Worm (Caenorhabditis elegans) whole organism, young adult: Measurements from ENCODE around the gene ZK1320.9.

Experiments
- B0019.2 ChIP-seq: fragments of 200-800 bp; sonication (Bioruptor generic); conservative IDR thresholded peaks from 2 replicates; pipeline ENCODE4 v1.3.6; 2022; ENCODE audit warnings: missing genetic modification reagents, missing genetic modification characterization, missing compliant biosample characterization
- C17E4.6 ChIP-seq: fragments of 200-800 bp; sonication (Bioruptor generic); IDR thresholded peaks from 2 replicates; pipeline ENCODE4 v1.3.6; 2022; ENCODE audit warnings: missing genetic modification reagents, missing genetic modification characterization, missing compliant biosample characterization
- F22D6.2 ChIP-seq: sonication (generic microtip); optimal IDR thresholded peaks from 2 replicates; lab custom pipeline; 2016; ENCODE audit warnings: mild to moderate bottlenecking, missing genetic modification characterization, missing compliant biosample characterization
- F37B4.10 ChIP-seq: fragments of 200-800 bp; sonication (Bioruptor generic); IDR thresholded peaks from 2 replicates; pipeline ENCODE4 v1.3.6; 2022; ENCODE audit warnings: missing genetic modification characterization, missing compliant biosample characterization
- F49E8.2 ChIP-seq: sonication (generic microtip); optimal IDR thresholded peaks from 3 replicates; lab custom pipeline; 2017; ENCODE audit warnings: missing genetic modification characterization, mild to moderate bottlenecking, missing compliant biosample characterization, antibody characterized with exemption, moderate library complexity; ENCODE audit not compliant: insufficient read depth
- Y67H2A.10 ChIP-seq: fragments of 200-800 bp; sonication (Bioruptor generic); conservative IDR thresholded peaks from 2 replicates; pipeline ENCODE4 v1.3.6; 2022; ENCODE audit warnings: missing genetic modification reagents, missing genetic modification characterization, missing compliant biosample characterization
- ama-1 ChIP-seq, 3 experiments: fragments of 150-350 bp in 1 of 3; sonication (generic microtip) in 2 of 3; optimal IDR thresholded peaks; 2 replicates each; lab custom pipeline; 2014 to 2018; ENCODE audit warnings: missing biosample characterization in 2 of 3, missing genetic modification characterization in 2 of 3, missing genetic modification reagents in 2 of 3
- aptf-2 ChIP-seq: fragments of 200-800 bp; sonication (Bioruptor generic); conservative IDR thresholded peaks from 2 replicates; pipeline ENCODE4 v1.3.6; 2022; ENCODE audit warnings: missing genetic modification reagents, missing genetic modification characterization, missing compliant biosample characterization
- aptf-3 ChIP-seq: fragments of 200-800 bp; sonication (Bioruptor generic); IDR thresholded peaks from 2 replicates; pipeline ENCODE4 v1.3.6; 2022; ENCODE audit warnings: missing genetic modification characterization, missing compliant biosample characterization
- atf-7 ChIP-seq: sonication (generic microtip); optimal IDR thresholded peaks from 2 replicates; lab custom pipeline; 2017; ENCODE audit warnings: mild to moderate bottlenecking, missing genetic modification characterization, missing compliant biosample characterization
- attf-3 ChIP-seq: fragments of 200-800 bp; sonication (Bioruptor generic); conservative IDR thresholded peaks from 2 replicates; pipeline ENCODE4 v1.3.6; 2022; ENCODE audit warnings: missing genetic modification reagents, missing genetic modification characterization, missing compliant biosample characterization
- bed-1 ChIP-seq: fragments of 200-800 bp; sonication (Bioruptor generic); IDR thresholded peaks from 2 replicates; pipeline ENCODE4 v1.3.6; 2022; ENCODE audit warnings: missing genetic modification reagents, missing genetic modification characterization, missing compliant biosample characterization
- ceh-100 ChIP-seq: fragments of 200-800 bp; sonication (Bioruptor generic); IDR thresholded peaks from 2 replicates; pipeline ENCODE4 v1.3.6; 2022; ENCODE audit warnings: missing genetic modification reagents, missing genetic modification characterization, missing compliant biosample characterization
- ceh-58 ChIP-seq: fragments of 200-800 bp; sonication (Bioruptor generic); IDR thresholded peaks from 2 replicates; pipeline ENCODE4 v1.3.6; 2022; ENCODE audit warnings: missing genetic modification characterization, missing compliant biosample characterization
- ceh-79 ChIP-seq: sonication (generic microtip); optimal IDR thresholded peaks from 2 replicates; lab custom pipeline; 2017; ENCODE audit warnings: mild to moderate bottlenecking, missing genetic modification characterization, missing compliant biosample characterization
- die-1 ChIP-seq: sonication (generic microtip); optimal IDR thresholded peaks from 2 replicates; lab custom pipeline; 2016; ENCODE audit warnings: missing genotype, mild to moderate bottlenecking, missing genetic modification characterization, missing compliant biosample characterization
- dpl-1 ChIP-seq: fragments of 150-350 bp; optimal IDR thresholded peaks from 2 replicates; lab custom pipeline; 2014; ENCODE audit warnings: missing biosample characterization, missing genetic modification reagents, missing genetic modification characterization
- egl-18 ChIP-seq: fragments of 200-800 bp; sonication (Bioruptor generic); IDR thresholded peaks from 2 replicates; pipeline ENCODE4 v1.3.6; 2022; ENCODE audit warnings: missing genetic modification reagents, missing genetic modification characterization, missing compliant biosample characterization
- ekl-4 ChIP-seq: fragments of 200-800 bp; sonication (Bioruptor generic); IDR thresholded peaks from 2 replicates; pipeline ENCODE4 v1.3.6; 2022; ENCODE audit warnings: missing genetic modification reagents, missing genetic modification characterization, missing compliant biosample characterization
- hlh-12 ChIP-seq: sonication (generic microtip); optimal IDR thresholded peaks from 2 replicates; lab custom pipeline; 2016; ENCODE audit warnings: missing genetic modification characterization, missing compliant biosample characterization
- hlh-26 ChIP-seq: fragments of 200-800 bp; sonication (Bioruptor generic); conservative IDR thresholded peaks from 2 replicates; pipeline ENCODE4 v1.3.6; 2022; ENCODE audit warnings: missing genetic modification reagents, missing genetic modification characterization, missing compliant biosample characterization
- hrde-1 ChIP-seq: sonication (generic microtip); optimal IDR thresholded peaks from 2 replicates; lab custom pipeline; 2016; ENCODE audit warnings: missing genetic modification characterization, mild to moderate bottlenecking, missing compliant biosample characterization, moderate library complexity, missing genotype, missing genetic modification reagents, borderline replicate concordance
- lag-1 ChIP-seq: fragments of 200-800 bp; sonication (Bioruptor generic); IDR thresholded peaks from 2 replicates; pipeline ENCODE4 v1.3.6; 2022; ENCODE audit warnings: missing genetic modification reagents, missing genetic modification characterization, missing compliant biosample characterization
- lin-35 ChIP-seq, 3 experiments: fragments of 150-350 bp in 2 of 3; sonication (generic microtip) in 1 of 3; optimal IDR thresholded peaks; 2 replicates each; lab custom pipeline; 2014 to 2018; ENCODE audit warnings: missing biosample characterization in 3 of 3, missing genetic modification characterization in 3 of 3, missing genetic modification reagents in 3 of 3
- lin-40 ChIP-seq: sonication (generic microtip); optimal IDR thresholded peaks from 2 replicates; lab custom pipeline; 2016; ENCODE audit warnings: missing genetic modification characterization, mild to moderate bottlenecking, missing compliant biosample characterization, missing genotype, missing genetic modification reagents
- lin-54 ChIP-seq: fragments of 200-800 bp; sonication (Bioruptor generic); optimal IDR thresholded peaks from 2 replicates; lab custom pipeline; 2018; ENCODE audit warnings: mild to moderate bottlenecking, missing genetic modification characterization, missing compliant biosample characterization
- lir-1 ChIP-seq: fragments of 200-800 bp; sonication (Bioruptor generic); conservative IDR thresholded peaks from 2 replicates; pipeline ENCODE4 v1.3.6; 2022; ENCODE audit warnings: missing genetic modification reagents, missing genetic modification characterization, missing compliant biosample characterization
- lsl-1 ChIP-seq: fragments of 200-800 bp; sonication (Bioruptor generic); optimal IDR thresholded peaks from 2 replicates; lab custom pipeline; 2018; ENCODE audit warnings: mild to moderate bottlenecking, missing genetic modification characterization, moderate library complexity, missing compliant biosample characterization
- lsy-27 ChIP-seq: sonication (generic microtip); optimal IDR thresholded peaks from 2 replicates; lab custom pipeline; 2017; ENCODE audit warnings: missing genetic modification characterization, mild to moderate bottlenecking, missing compliant biosample characterization, antibody characterized with exemption, missing genotype, borderline replicate concordance; ENCODE audit not compliant: insufficient read depth
- madf-8 ChIP-seq: fragments of 200-800 bp; sonication (Bioruptor generic); conservative IDR thresholded peaks from 2 replicates; pipeline ENCODE4 v1.3.6; 2022; ENCODE audit warnings: missing genetic modification reagents, missing genetic modification characterization, missing compliant biosample characterization
- mcd-1 ChIP-seq: fragments of 200-800 bp; sonication (Bioruptor generic); IDR thresholded peaks from 2 replicates; pipeline ENCODE4 v1.3.6; 2022; ENCODE audit warnings: missing genetic modification reagents, missing genetic modification characterization, missing compliant biosample characterization
- mel-28 ChIP-seq: sonication (generic microtip); optimal IDR thresholded peaks from 2 replicates; lab custom pipeline; 2016; ENCODE audit warnings: borderline replicate concordance, mild to moderate bottlenecking, missing genetic modification characterization, missing compliant biosample characterization
- mes-4 ChIP-seq: sonication (generic microtip); optimal IDR thresholded peaks from 2 replicates; lab custom pipeline; 2016; ENCODE audit warnings: missing genotype, missing genetic modification characterization, missing compliant biosample characterization
- nfya-2 ChIP-seq: fragments of 200-800 bp; sonication (Bioruptor generic); IDR thresholded peaks from 2 replicates; pipeline ENCODE4 v1.3.6; 2022; ENCODE audit warnings: missing genetic modification reagents, missing genetic modification characterization, missing compliant biosample characterization
- nhr-90 ChIP-seq: sonication (generic microtip); optimal IDR thresholded peaks from 2 replicates; lab custom pipeline; 2016; ENCODE audit warnings: missing genotype, mild to moderate bottlenecking, missing genetic modification characterization, missing compliant biosample characterization
- pha-4 ChIP-seq: fragments of 150-350 bp; sonication (generic microtip); optimal IDR thresholded peaks from 2 replicates; lab custom pipeline; 2014; ENCODE audit warnings: missing biosample characterization, missing genetic modification reagents, missing genetic modification characterization
- rec-8 ChIP-seq, 2 experiments: sonication (generic microtip); optimal IDR thresholded peaks; 2 replicates each; lab custom pipeline; 2016; ENCODE audit warnings: mild to moderate bottlenecking in 2 of 2, missing genetic modification characterization in 2 of 2, missing genetic modification reagents in 2 of 2, missing genotype in 2 of 2, missing biosample characterization in 1 of 2, missing compliant biosample characterization in 1 of 2, moderate library complexity in 1 of 2
- repo-1 ChIP-seq: sonication (generic microtip); optimal IDR thresholded peaks from 2 replicates; lab custom pipeline; 2017; ENCODE audit warnings: mild to moderate bottlenecking, missing genetic modification characterization, missing compliant biosample characterization
- snpc-1.1 ChIP-seq: sonication (generic microtip); optimal IDR thresholded peaks from 2 replicates; lab custom pipeline; 2017; ENCODE audit warnings: missing genetic modification characterization, mild to moderate bottlenecking, missing compliant biosample characterization, antibody characterized with exemption, moderate library complexity, missing genotype, missing genetic modification reagents; ENCODE audit not compliant: insufficient read depth
- snpc-3.4 ChIP-seq: sonication (generic microtip); optimal IDR thresholded peaks from 2 replicates; lab custom pipeline; 2017; ENCODE audit warnings: missing genetic modification characterization, mild to moderate bottlenecking, missing compliant biosample characterization, antibody characterized with exemption, moderate library complexity, missing genotype, missing genetic modification reagents
- tlf-1 ChIP-seq: fragments of 200-800 bp; sonication (Bioruptor generic); optimal IDR thresholded peaks from 2 replicates; lab custom pipeline; 2018; ENCODE audit warnings: mild to moderate bottlenecking, missing genetic modification characterization, missing compliant biosample characterization
- unc-130 ChIP-seq: sonication (generic microtip); optimal IDR thresholded peaks from 2 replicates; lab custom pipeline; 2016; ENCODE audit warnings: missing genetic modification reagents, missing genetic modification characterization, missing compliant biosample characterization
- zim-3 ChIP-seq: sonication (generic microtip); optimal IDR thresholded peaks from 2 replicates; lab custom pipeline; 2017; ENCODE audit warnings: mild to moderate bottlenecking, missing genetic modification characterization, moderate library complexity, missing compliant biosample characterization
- ztf-18 ChIP-seq: sonication (generic microtip); optimal IDR thresholded peaks from 2 replicates; lab custom pipeline; 2016; ENCODE audit warnings: missing genotype, mild to moderate bottlenecking, missing genetic modification characterization, missing compliant biosample characterization
- ztf-22 ChIP-seq: fragments of 200-800 bp; sonication (Bioruptor generic); optimal IDR thresholded peaks from 2 replicates; lab custom pipeline; 2018; ENCODE audit warnings: mild to moderate bottlenecking, missing genetic modification characterization, moderate library complexity, missing compliant biosample characterization
- ztf-6 ChIP-seq: fragments of 200-800 bp; sonication (Bioruptor generic); IDR thresholded peaks from 2 replicates; pipeline ENCODE4 v1.3.6; 2022; ENCODE audit warnings: missing genetic modification reagents, missing genetic modification characterization, missing compliant biosample characterization

The ZK1320.9 gene

DNA sequence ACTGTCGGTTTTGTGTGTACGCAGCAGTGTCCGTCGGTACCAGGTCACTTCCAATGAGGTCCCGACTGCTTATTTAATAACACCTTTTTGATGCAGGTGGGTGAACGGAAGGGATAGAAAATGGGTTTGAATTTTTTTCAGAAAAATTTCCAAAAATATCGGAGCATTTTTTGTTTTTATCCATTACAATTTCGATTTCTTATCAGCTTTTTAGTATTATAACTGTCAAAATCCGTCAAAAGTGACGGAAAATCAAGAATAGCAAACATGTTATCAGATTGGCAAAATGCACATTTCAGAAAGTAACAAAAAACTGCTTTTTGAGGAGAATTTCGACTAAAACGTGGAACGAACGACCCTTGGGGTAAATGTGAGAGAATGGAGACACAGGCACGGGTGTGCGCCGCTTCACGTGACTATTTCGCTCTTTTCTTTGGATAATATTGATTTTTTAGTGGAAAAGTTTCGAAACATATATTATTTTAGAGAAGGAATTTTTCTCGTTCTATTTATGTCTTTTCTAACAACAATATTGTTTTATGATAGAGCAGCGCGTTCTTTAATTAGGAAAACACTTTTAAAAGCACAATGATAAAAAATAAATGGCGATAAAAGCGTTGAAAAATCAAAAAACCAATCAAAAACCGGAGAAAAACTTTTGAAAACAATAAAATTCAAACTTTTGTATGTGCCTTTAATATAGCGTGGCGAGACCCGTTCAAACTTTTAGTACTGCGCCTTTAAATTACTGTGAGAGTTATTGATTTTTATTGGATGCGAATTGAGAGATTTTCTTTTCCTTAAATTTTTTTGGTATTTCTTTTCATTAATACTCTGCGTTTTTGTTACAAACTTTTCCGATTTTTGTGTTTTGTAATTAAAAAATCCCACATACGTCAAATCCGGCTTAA is 39.3 kb downstream of the ZK1320.9 start, which contains the start of gene sqv-8 (continued):
- TF ChIP-seq nfya-2, result no peak
- TF ChIP-seq madf-8 (GFP tag; lab: Robert Waterston, UW), result peak; percentile 76
- no peak for TF ChIP-seq ztf-22 (GFP tag; lab: Kevin White, UChicago)
- no peak for TF ChIP-seq hrde-1 (tag; lab: Kevin White, UChicago)
- no peak for TF ChIP-seq hlh-12 (tag; lab: Kevin White, UChicago)
- no peak for TF ChIP-seq ztf-18 (tag; lab: Kevin White, UChicago)
- TF ChIP-seq ceh-58 (GFP tag; lab: Robert Waterston, UW), result no peak
- no peak for TF ChIP-seq lin-35 (GFP tag; optimal IDR thresholded peaks at IDR 0.05; lab: Kevin White, UChicago)
- peak; percentile 11 for TF ChIP-seq F49E8.2 (tag; lab: Kevin White, UChicago)
- no peak for TF ChIP-seq F37B4.10 (GFP tag; lab: Robert Waterston, UW)
- TF ChIP-seq ekl-4 (GFP tag; lab: Robert Waterston, UW), result no peak
- no peak for TF ChIP-seq lin-40 (tag; lab: Kevin White, UChicago)
- no peak for TF ChIP-seq zim-3 (tag; lab: Kevin White, UChicago)
- TF ChIP-seq atf-7 (tag; lab: Kevin White, UChicago), result no peak
- TF ChIP-seq pha-4 (tag; lab: Kevin White, UChicago), result no peak
- TF ChIP-seq Y67H2A.10 (GFP tag; lab: Robert Waterston, UW), result no peak
- no peak for TF ChIP-seq repo-1 (tag; lab: Kevin White, UChicago)
- no peak for TF ChIP-seq ztf-6 (GFP tag; lab: Robert Waterston, UW)
- no peak for TF ChIP-seq F22D6.2 (tag; lab: Kevin White, UChicago)
- TF ChIP-seq aptf-2 (GFP tag; lab: Robert Waterston, UW), result no peak
- no peak for TF ChIP-seq rec-8 (tag; optimal IDR thresholded peaks at IDR 0.05; lab: Kevin White, UChicago)
- TF ChIP-seq nhr-90 (tag; lab: Kevin White, UChicago), result no peak
- no peak for TF ChIP-seq aptf-3 (GFP tag; lab: Robert Waterston, UW)
- no peak for TF ChIP-seq ama-1 (optimal IDR thresholded peaks at IDR 0.05; lab: Kevin White, UChicago)
- no peak for TF ChIP-seq ama-1 (GFP tag; optimal IDR thresholded peaks at IDR 0.05; lab: Kevin White, UChicago)
- no peak for TF ChIP-seq attf-3 (GFP tag; lab: Robert Waterston, UW)
- no peak for TF ChIP-seq snpc-3.4 (tag; lab: Kevin White, UChicago)
- no peak for TF ChIP-seq B0019.2 (GFP tag; lab: Robert Waterston, UW)
- no peak for TF ChIP-seq lir-1 (GFP tag; lab: Robert Waterston, UW)
- TF ChIP-seq C17E4.6 (GFP tag; lab: Robert Waterston, UW), result no peak
- no peak for TF ChIP-seq mel-28
- TF ChIP-seq tlf-1 (GFP tag; lab: Kevin White, UChicago), result no peak
- no peak for TF ChIP-seq ceh-100 (GFP tag; lab: Robert Waterston, UW)
- peak; percentile 80 for TF ChIP-seq lin-54 (GFP tag; lab: Kevin White, UChicago)
- no peak for TF ChIP-seq egl-18 (GFP tag; lab: Robert Waterston, UW)
- no peak for TF ChIP-seq hlh-26
- TF ChIP-seq lsy-27 (tag; lab: Kevin White, UChicago), result no peak
- no peak for TF ChIP-seq bed-1 (GFP tag; lab: Robert Waterston, UW)
- TF ChIP-seq mcd-1, result no peak
- no peak for TF ChIP-seq dpl-1 (GFP tag; lab: Kevin White, UChicago)
- no peak for TF ChIP-seq die-1
- TF ChIP-seq lsl-1 (GFP tag; lab: Kevin White, UChicago), result peak; percentile 96
- TF ChIP-seq lag-1 (GFP tag; lab: Robert Waterston, UW), result no peak
- no peak for TF ChIP-seq snpc-1.1 (tag; lab: Kevin White, UChicago)
- TF ChIP-seq unc-130 (GFP tag; lab: Kevin White, UChicago), result no peak
- no peak for TF ChIP-seq mes-4
- TF ChIP-seq ceh-79, result no peak
